Worm (Caenorhabditis elegans) whole organism, L1 larva: ENCODE data around the gene K08F9.1.

Source experiments
- ces-1 ChIP-seq: fragments of 150-350 bp; optimal IDR thresholded peaks from 2 replicates; lab custom pipeline; 2014; ENCODE audit warnings: missing biosample characterization, missing genetic modification reagents, missing genetic modification characterization
- egl-27 ChIP-seq, 2 experiments: fragments of 150-350 bp in 1 of 2; sonication (generic microtip); optimal IDR thresholded peaks; 3 replicates each; lab custom pipeline; 2017 to 2018; ENCODE audit warnings: missing biosample characterization in 2 of 2, missing genetic modification characterization in 2 of 2, missing genetic modification reagents in 2 of 2
- fos-1 ChIP-seq: fragments of 150-350 bp; optimal IDR thresholded peaks from 2 replicates; lab custom pipeline; 2014; ENCODE audit warnings: missing biosample characterization, missing genetic modification characterization
- hlh-17 ChIP-seq: fragments of 200-800 bp; sonication (Bioruptor generic); optimal IDR thresholded peaks from 2 replicates; lab custom pipeline; 2018; ENCODE audit warnings: missing genetic modification characterization, mild to moderate bottlenecking, missing compliant biosample characterization, moderate library complexity, borderline replicate concordance
- lin-35 ChIP-seq, 2 experiments: fragments of 150-350 bp; optimal IDR thresholded peaks; 2 replicates each; lab custom pipeline; 2014; ENCODE audit warnings: missing biosample characterization in 2 of 2, missing genetic modification characterization in 2 of 2, missing genetic modification reagents in 2 of 2
- lin-39 ChIP-seq: fragments of 150-350 bp; optimal IDR thresholded peaks from 2 replicates; lab custom pipeline; 2014; ENCODE audit warnings: missing biosample characterization, missing genetic modification reagents, missing genetic modification characterization
- skn-1 ChIP-seq: fragments of 150-350 bp; optimal IDR thresholded peaks from 2 replicates; lab custom pipeline; 2014; ENCODE audit warnings: missing biosample characterization, missing genetic modification characterization
- sptf-1 ChIP-seq: fragments of 150-350 bp; optimal IDR thresholded peaks from 2 replicates; lab custom pipeline; 2014; ENCODE audit warnings: missing biosample characterization, missing genetic modification characterization
- unc-62 ChIP-seq: fragments of 150-350 bp; optimal IDR thresholded peaks from 2 replicates; lab custom pipeline; 2014; ENCODE audit warnings: missing biosample characterization, missing genetic modification reagents, missing genetic modification characterization

ce11 chrV:15127955-15128354 is 15.2 kb downstream of the K08F9.1 start, which contains the start of gene srr-7:
- TF ChIP-seq hlh-17 (GFP tag; lab: Kevin White, UChicago) (no peak), egl-27 (tag; optimal IDR thresholded peaks at IDR 0.05; lab: Kevin White, UChicago) (no peak), fos-1 (tag; lab: Kevin White, UChicago) (no peak), skn-1 (tag; lab: Kevin White, UChicago) (no peak), sptf-1 (no peak), unc-62 (GFP tag; lab: Kevin White, UChicago) (no peak), ces-1 (GFP tag; lab: Kevin White, UChicago) (no peak), lin-35 (GFP tag; optimal IDR thresholded peaks at IDR 0.05; lab: Kevin White, UChicago) (no peak), lin-39 (no peak)
